Worm (Caenorhabditis elegans) whole organism, L1 larva: ENCODE measurements around the gene fig-1.

Source experiments
- C16A3.4 ChIP-seq: fragments of 150-350 bp; optimal IDR thresholded peaks from 2 replicates; lab custom pipeline; 2014; ENCODE audit warnings: missing biosample characterization, missing genetic modification characterization
- C34B4.2 ChIP-seq: sonication (generic microtip); optimal IDR thresholded peaks from 2 replicates; lab custom pipeline; 2017; ENCODE audit warnings: mild to moderate bottlenecking, missing genetic modification characterization, missing compliant biosample characterization
- alr-1 ChIP-seq: fragments of 200-800 bp; sonication (Bioruptor generic); optimal IDR thresholded peaks from 2 replicates; lab custom pipeline; 2018; ENCODE audit warnings: borderline replicate concordance, mild to moderate bottlenecking, missing genetic modification characterization, missing compliant biosample characterization
- ama-1 ChIP-seq: fragments of 150-350 bp; optimal IDR thresholded peaks from 2 replicates; lab custom pipeline; 2014
- ceh-8 ChIP-seq: fragments of 200-800 bp; sonication (Bioruptor generic); optimal IDR thresholded peaks from 2 replicates; lab custom pipeline; 2018; ENCODE audit warnings: mild to moderate bottlenecking, missing genetic modification characterization, moderate library complexity, missing compliant biosample characterization
- ceh-82 ChIP-seq, 3 experiments: fragments of 150-350 bp in 1 of 3; sonication (generic microtip) in 2 of 3; optimal IDR thresholded peaks; 2 replicates each; lab custom pipeline; 2014 to 2017; ENCODE audit warnings: missing biosample characterization in 3 of 3, missing genetic modification characterization in 3 of 3
- ceh-88 ChIP-seq: fragments of 200-800 bp; sonication (Bioruptor generic); IDR thresholded peaks from 2 replicates; pipeline ENCODE4 v1.3.6; 2022; ENCODE audit warnings: missing genetic modification characterization, missing compliant biosample characterization
- dpl-1 ChIP-seq, 3 experiments: fragments of 150-350 bp in 2 of 3; sonication (generic microtip) in 1 of 3; optimal IDR thresholded peaks; 2 replicates each; lab custom pipeline; 2014 to 2017; ENCODE audit warnings: missing biosample characterization in 3 of 3, missing genetic modification characterization in 3 of 3, missing genetic modification reagents in 3 of 3
- dsc-1 ChIP-seq: sonication (generic microtip); optimal IDR thresholded peaks from 2 replicates; lab custom pipeline; 2016; ENCODE audit warnings: mild to moderate bottlenecking, missing genetic modification characterization, missing compliant biosample characterization
- efl-1 ChIP-seq, 4 experiments: fragments of 150-350 bp; optimal IDR thresholded peaks in 3 of 4; peaks in 1 of 4; 1 replicate in 1 of 4; 2 replicates in 3 of 4; lab custom pipeline; 2014; ENCODE audit warnings: missing biosample characterization in 2 of 4, missing genetic modification characterization in 2 of 4, missing genetic modification reagents in 2 of 4
- egl-13 ChIP-seq: sonication (generic microtip); optimal IDR thresholded peaks from 2 replicates; lab custom pipeline; 2016; ENCODE audit warnings: missing genotype, missing genetic modification reagents, missing genetic modification characterization, missing compliant biosample characterization
- egl-27 ChIP-seq, 2 experiments: fragments of 150-350 bp in 1 of 2; sonication (generic microtip); optimal IDR thresholded peaks; 3 replicates each; lab custom pipeline; 2017 to 2018; ENCODE audit warnings: missing biosample characterization in 2 of 2, missing genetic modification characterization in 2 of 2, missing genetic modification reagents in 2 of 2
- elt-2 ChIP-seq: sonication (generic microtip); optimal IDR thresholded peaks from 2 replicates; lab custom pipeline; 2016; ENCODE audit warnings: missing genetic modification characterization, mild to moderate bottlenecking, inconsistent platforms, missing compliant biosample characterization, missing genetic modification reagents
- elt-3 ChIP-seq, 6 experiments: fragments of 150-350 bp in 1 of 6; sonication (generic microtip); optimal IDR thresholded peaks; 2 replicates each; lab custom pipeline; 2017 to 2018; ENCODE audit warnings: missing biosample characterization in 6 of 6, missing genetic modification characterization in 6 of 6, inconsistent platforms in 1 of 6
- ets-5 ChIP-seq: fragments of 200-800 bp; sonication (Bioruptor generic); IDR thresholded peaks from 2 replicates; pipeline ENCODE4 v1.3.6; 2022; ENCODE audit warnings: missing genetic modification characterization, missing compliant biosample characterization
- fkh-10 ChIP-seq: sonication (generic microtip); optimal IDR thresholded peaks from 2 replicates; lab custom pipeline; 2017; ENCODE audit warnings: missing biosample characterization, missing genetic modification reagents, missing genetic modification characterization
- fkh-4 ChIP-seq: sonication (generic microtip); optimal IDR thresholded peaks from 2 replicates; lab custom pipeline; 2016; ENCODE audit warnings: missing compliant biosample characterization, missing genetic modification characterization, borderline replicate concordance
- fkh-8 ChIP-seq: sonication (generic microtip); optimal IDR thresholded peaks from 2 replicates; lab custom pipeline; 2016; ENCODE audit warnings: mild to moderate bottlenecking, missing genetic modification characterization, missing compliant biosample characterization
- hpl-2 ChIP-seq: fragments of 150-350 bp; optimal IDR thresholded peaks from 2 replicates; lab custom pipeline; 2014; ENCODE audit warnings: missing biosample characterization, missing genetic modification reagents, missing genetic modification characterization
- isw-1 ChIP-seq: fragments of 200-800 bp; sonication (Bioruptor generic); IDR thresholded peaks from 2 replicates; pipeline ENCODE4 v1.3.6; 2022; ENCODE audit warnings: missing genetic modification characterization, missing compliant biosample characterization
- lin-14 ChIP-seq: fragments of 200-800 bp; sonication (Bioruptor generic); optimal IDR thresholded peaks from 2 replicates; lab custom pipeline; 2018; ENCODE audit warnings: mild to moderate bottlenecking, missing genetic modification characterization, moderate library complexity, missing compliant biosample characterization
- lin-35 ChIP-seq, 2 experiments: fragments of 150-350 bp; optimal IDR thresholded peaks; 2 replicates each; lab custom pipeline; 2014; ENCODE audit warnings: missing biosample characterization in 2 of 2, missing genetic modification characterization in 2 of 2, missing genetic modification reagents in 2 of 2
- lin-39 ChIP-seq: fragments of 150-350 bp; optimal IDR thresholded peaks from 2 replicates; lab custom pipeline; 2014; ENCODE audit warnings: missing biosample characterization, missing genetic modification reagents, missing genetic modification characterization
- lir-3 ChIP-seq: sonication (generic microtip); optimal IDR thresholded peaks from 2 replicates; lab custom pipeline; 2016; ENCODE audit warnings: mild to moderate bottlenecking, missing genetic modification characterization, moderate library complexity, missing compliant biosample characterization; ENCODE audit not compliant: poor library complexity
- mdl-1 ChIP-seq, 2 experiments: fragments of 150-350 bp; optimal IDR thresholded peaks; 2 replicates each; lab custom pipeline; 2014 to 2017; ENCODE audit warnings: missing biosample characterization in 2 of 2, missing genetic modification characterization in 2 of 2, inconsistent platforms in 1 of 2
- mef-2 ChIP-seq: fragments of 150-350 bp; optimal IDR thresholded peaks from 2 replicates; lab custom pipeline; 2014; ENCODE audit warnings: missing biosample characterization, missing genetic modification characterization
- nhr-11 ChIP-seq: fragments of 150-350 bp; optimal IDR thresholded peaks from 2 replicates; lab custom pipeline; 2014; ENCODE audit warnings: missing biosample characterization, missing genetic modification characterization
- nhr-19 ChIP-seq: fragments of 200-800 bp; sonication (Bioruptor generic); conservative IDR thresholded peaks from 2 replicates; pipeline ENCODE4 v1.3.6; 2022; ENCODE audit warnings: missing genetic modification characterization, missing compliant biosample characterization
- nhr-20 ChIP-seq: sonication (generic microtip); optimal IDR thresholded peaks from 2 replicates; lab custom pipeline; 2016; ENCODE audit warnings: mild to moderate bottlenecking, missing genetic modification characterization, missing compliant biosample characterization
- nhr-28 ChIP-seq: fragments of 150-350 bp; optimal IDR thresholded peaks from 2 replicates; lab custom pipeline; 2014; ENCODE audit warnings: missing biosample characterization, missing genetic modification characterization
- nhr-47 ChIP-seq: sonication (generic microtip); optimal IDR thresholded peaks from 2 replicates; lab custom pipeline; 2016; ENCODE audit warnings: mild to moderate bottlenecking, missing genetic modification characterization, moderate library complexity, missing compliant biosample characterization
- nhr-71 ChIP-seq: sonication (generic microtip); optimal IDR thresholded peaks from 2 replicates; lab custom pipeline; 2016; ENCODE audit warnings: mild to moderate bottlenecking, missing genetic modification characterization, moderate library complexity, missing compliant biosample characterization
- nhr-76 ChIP-seq: sonication (generic microtip); optimal IDR thresholded peaks from 2 replicates; lab custom pipeline; 2017; ENCODE audit warnings: missing biosample characterization, missing genetic modification characterization
- nhr-85 ChIP-seq: sonication (generic microtip); peaks from one replicate; lab custom pipeline; 2016; ENCODE audit warnings: missing genetic modification characterization, inconsistent platforms, missing compliant biosample characterization
- nhr-90 ChIP-seq: sonication (generic microtip); optimal IDR thresholded peaks from 2 replicates; lab custom pipeline; 2016; ENCODE audit warnings: mild to moderate bottlenecking, missing genetic modification characterization, missing compliant biosample characterization; ENCODE audit not compliant: poor library complexity
- pax-3 ChIP-seq: fragments of 200-800 bp; sonication (Bioruptor generic); optimal IDR thresholded peaks from 2 replicates; lab custom pipeline; 2018; ENCODE audit warnings: mild to moderate bottlenecking, missing genetic modification characterization, moderate library complexity, missing compliant biosample characterization
- pqm-1 ChIP-seq: sonication (generic microtip); optimal IDR thresholded peaks from 3 replicates; lab custom pipeline; 2017; ENCODE audit warnings: missing biosample characterization, missing genetic modification characterization
- rnt-1 ChIP-seq: sonication (generic microtip); optimal IDR thresholded peaks from 2 replicates; lab custom pipeline; 2016; ENCODE audit warnings: mild to moderate bottlenecking, missing genetic modification characterization, moderate library complexity, missing compliant biosample characterization
- skn-1 ChIP-seq: fragments of 150-350 bp; optimal IDR thresholded peaks from 2 replicates; lab custom pipeline; 2014; ENCODE audit warnings: missing biosample characterization, missing genetic modification characterization
- snu-23 ChIP-seq: sonication (generic microtip); optimal IDR thresholded peaks from 2 replicates; lab custom pipeline; 2016; ENCODE audit warnings: missing genetic modification characterization, missing compliant biosample characterization
- sox-4 ChIP-seq: sonication (generic microtip); optimal IDR thresholded peaks from 2 replicates; lab custom pipeline; 2016; ENCODE audit warnings: missing genetic modification characterization, missing compliant biosample characterization
- sup-37 ChIP-seq: fragments of 200-800 bp; sonication (Bioruptor generic); optimal IDR thresholded peaks from 2 replicates; lab custom pipeline; 2018; ENCODE audit warnings: mild to moderate bottlenecking, missing genetic modification characterization, missing compliant biosample characterization
- swsn-7 ChIP-seq: sonication (generic microtip); optimal IDR thresholded peaks from 2 replicates; lab custom pipeline; 2016; ENCODE audit warnings: missing genetic modification characterization, missing compliant biosample characterization
- tlp-1 ChIP-seq: fragments of 150-350 bp; optimal IDR thresholded peaks from 2 replicates; lab custom pipeline; 2014; ENCODE audit warnings: missing biosample characterization, missing genetic modification characterization
- unc-98 ChIP-seq: fragments of 200-800 bp; sonication (Bioruptor generic); IDR thresholded peaks from 2 replicates; pipeline ENCODE4 v1.3.6; 2022; ENCODE audit warnings: missing genetic modification characterization, missing compliant biosample characterization
- vab-15 ChIP-seq: sonication (generic microtip); optimal IDR thresholded peaks from 2 replicates; lab custom pipeline; 2017; ENCODE audit warnings: missing genotype, mild to moderate bottlenecking, missing genetic modification characterization, missing compliant biosample characterization
- xbp-1 ChIP-seq: sonication (generic microtip); optimal IDR thresholded peaks from 2 replicates; lab custom pipeline; 2016; ENCODE audit warnings: missing genetic modification characterization, missing compliant biosample characterization
- ztf-4 ChIP-seq: fragments of 150-350 bp; optimal IDR thresholded peaks from 2 replicates; lab custom pipeline; 2014; ENCODE audit warnings: missing biosample characterization, missing genetic modification characterization

Gene fig-1

DNA sequence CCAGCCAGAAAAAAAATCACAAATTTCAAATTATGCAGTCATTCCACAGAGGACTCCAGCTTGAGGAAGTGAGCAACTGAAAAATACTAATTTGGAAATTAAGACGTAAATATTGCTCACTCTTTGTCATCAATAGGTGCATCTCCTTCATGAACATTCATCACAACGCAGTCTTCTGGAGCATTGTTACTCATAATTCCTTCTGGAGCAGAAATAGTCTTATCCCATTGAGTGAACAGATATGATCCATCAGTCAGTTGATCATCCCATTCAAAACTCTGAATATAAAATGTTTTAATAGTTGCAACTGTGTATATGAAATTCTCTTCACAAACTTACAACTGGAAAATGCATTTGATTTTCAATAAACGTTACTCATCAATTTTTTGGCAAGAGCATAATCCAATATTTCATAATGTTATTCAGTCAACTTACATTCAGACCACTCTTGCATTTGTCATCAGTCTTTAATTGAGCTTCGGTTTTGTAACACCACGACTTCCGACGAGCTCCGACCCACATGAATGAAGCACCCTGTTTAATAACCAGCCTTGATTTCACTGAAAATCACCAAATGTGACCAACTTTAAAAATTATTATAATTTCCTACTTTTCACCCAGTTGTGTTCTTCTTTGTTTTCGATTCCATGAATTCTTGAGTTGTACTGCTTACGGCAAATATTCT lies 27.4 kb downstream of the fig-1 start:
- peak in 1 of 2 experiments; percentile 19 for TF ChIP-seq lin-35 (GFP tag; optimal IDR thresholded peaks at IDR 0.05; lab: Kevin White, UChicago)
- peak in 1 of 2 experiments; percentile 4 for TF ChIP-seq efl-1 (optimal IDR thresholded peaks at IDR 0.05; lab: Kevin White, UChicago)
- TF ChIP-seq efl-1 (GFP tag; optimal IDR thresholded peaks at IDR 0.05 in 1 of 2; lab: Kevin White, UChicago): peak in 1 of 2 experiments; percentile 80
- no peak for TF ChIP-seq ceh-82 (tag; optimal IDR thresholded peaks at IDR 0.05; lab: Kevin White, UChicago)
- TF ChIP-seq mef-2 (tag; lab: Kevin White, UChicago): no peak
- TF ChIP-seq sup-37 (GFP tag; lab: Kevin White, UChicago): no peak
- TF ChIP-seq ceh-88 (GFP tag; lab: Robert Waterston, UW): 0 out of 2 replicates have a peak, but pooled peaks have one; percentile 21
- TF ChIP-seq ztf-4: peak; percentile 19
- no peak for TF ChIP-seq isw-1 (GFP tag; lab: Robert Waterston, UW)
- TF ChIP-seq hpl-2 (GFP tag; lab: Kevin White, UChicago): no peak
- TF ChIP-seq nhr-20 (tag; lab: Kevin White, UChicago): peak; percentile 41
- no peak for TF ChIP-seq fkh-10 (GFP tag; lab: Kevin White, UChicago)
- TF ChIP-seq nhr-19: 0 out of 2 replicates have a peak, but pooled peaks have one; percentile 20
- no peak for TF ChIP-seq lin-39
- TF ChIP-seq tlp-1: no peak
- TF ChIP-seq dsc-1 (tag; lab: Kevin White, UChicago): no peak
- no peak for TF ChIP-seq alr-1
- TF ChIP-seq swsn-7: no peak
- TF ChIP-seq rnt-1 (tag; lab: Kevin White, UChicago): no peak
- no peak for TF ChIP-seq sox-4 (tag; lab: Kevin White, UChicago)
- TF ChIP-seq lir-3 (tag; lab: Kevin White, UChicago): peak; percentile 50
- no peak for TF ChIP-seq vab-15 (tag; lab: Kevin White, UChicago)
- TF ChIP-seq nhr-47 (tag; lab: Kevin White, UChicago): peak; percentile 47
- TF ChIP-seq nhr-71 (tag; lab: Kevin White, UChicago): peak; percentile 67
- TF ChIP-seq nhr-90 (tag; lab: Kevin White, UChicago): peak; percentile 34
- peak; percentile 38 for TF ChIP-seq snu-23 (GFP tag; lab: Kevin White, UChicago)
- TF ChIP-seq nhr-85 (tag; lab: Kevin White, UChicago): peak; percentile 51
- TF ChIP-seq nhr-76 (tag; lab: Kevin White, UChicago): no peak
- TF ChIP-seq elt-3 (tag; optimal IDR thresholded peaks at IDR 0.05; lab: Kevin White, UChicago): no peak
- peak; percentile 4 for TF ChIP-seq xbp-1 (tag; lab: Kevin White, UChicago)
- no peak for TF ChIP-seq dpl-1 (GFP tag; optimal IDR thresholded peaks at IDR 0.05; lab: Kevin White, UChicago)
- TF ChIP-seq nhr-28 (tag; lab: Kevin White, UChicago): no peak
- TF ChIP-seq, all 84 proteins: peak for 13

ce11 chrV:10951655-10952278 lies 29.2 kb downstream of the fig-1 start, which contains the start of gene F17C11.4:
F17C11.4 (plus strand) TSS chrV:10951860.
- TF ChIP-seq ama-1 (lab: Kevin White, UChicago) (peak; percentile 52), lin-14 (peak; percentile 96), lin-35 (GFP tag; optimal IDR thresholded peaks at IDR 0.05; lab: Kevin White, UChicago) (peak; percentile 69 to 78), sup-37 (GFP tag; lab: Kevin White, UChicago) (no peak), unc-98 (GFP tag; lab: Robert Waterston, UW) (peak; percentile 57; the same call in 1 of the 2 replicates), C34B4.2 (tag; lab: Kevin White, UChicago) (no peak), sox-4 (tag; lab: Kevin White, UChicago) (no peak), egl-27 (tag; optimal IDR thresholded peaks at IDR 0.05; lab: Kevin White, UChicago) (peak; percentile 59 to 60), elt-2 (tag; lab: Kevin White, UChicago) (peak; percentile 75), fkh-4 (no peak), mdl-1 (tag; optimal IDR thresholded peaks at IDR 0.05; lab: Kevin White, UChicago) (peak in 1 of 2 experiments; percentile 97), nhr-76 (tag; lab: Kevin White, UChicago) (no peak), ceh-8 (GFP tag; lab: Kevin White, UChicago) (peak; percentile 59), nhr-11 (tag; lab: Kevin White, UChicago) (peak; percentile 42), nhr-85 (tag; lab: Kevin White, UChicago) (peak; percentile 98), fkh-8 (tag; lab: Kevin White, UChicago) (peak; percentile 71), pax-3 (no peak), snu-23 (GFP tag; lab: Kevin White, UChicago) (peak; percentile 95), pqm-1 (no peak), C16A3.4 (peak; percentile 66), egl-13 (tag; lab: Kevin White, UChicago) (peak; percentile 61), skn-1 (tag; lab: Kevin White, UChicago) (peak; percentile 35), dpl-1 (GFP tag; optimal IDR thresholded peaks at IDR 0.05; lab: Kevin White, UChicago) (peak; percentile 48 to 63 (median 55)), ets-5 (GFP tag; lab: Robert Waterston, UW) (no peak)
